Fruit fly (Drosophila melanogaster) ovary, adult (tissue): ENCODE results near the gene bru1.
A peak's percentile ranks its signal among the peaks of the same experiment; 100 is the strongest.

Experiments
- CG17801 ChIP-seq: fragments of 200-800 bp; optimal IDR thresholded peaks from 2 replicates; lab custom pipeline; 2019; ENCODE audit warnings: missing biosample characterization, mild to moderate bottlenecking, missing genetic modification characterization, moderate library complexity; ENCODE audit not compliant: partially characterized antibody

The bru1 gene

DNA sequence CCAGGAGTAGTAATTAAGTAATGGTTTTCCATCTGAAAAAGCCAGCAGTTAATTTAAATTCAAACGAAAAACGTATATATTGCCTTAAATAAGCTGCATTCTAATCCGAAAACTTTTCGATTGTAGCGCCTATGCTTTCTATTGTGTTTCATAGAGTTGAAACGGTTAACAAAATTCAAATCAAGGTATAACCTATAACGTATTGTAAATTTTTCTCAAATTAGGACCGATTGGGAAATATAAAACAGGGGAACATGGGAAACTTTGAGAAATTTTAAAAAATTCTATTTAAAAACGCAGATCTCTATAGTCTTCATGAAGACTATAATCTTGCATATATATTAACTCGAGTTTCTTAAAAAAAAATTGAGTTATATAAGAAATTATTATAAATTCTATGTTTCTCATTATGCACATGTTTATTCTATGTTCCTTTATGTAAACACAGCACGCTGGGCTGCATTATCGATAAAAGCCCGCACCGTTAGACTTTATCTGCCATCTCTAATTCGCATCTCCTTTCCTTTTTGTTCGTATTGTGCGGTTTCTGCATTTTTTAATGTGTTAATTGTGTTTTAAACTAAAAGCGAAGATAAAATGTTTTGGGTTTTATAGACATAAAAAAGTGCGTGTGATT lies at the start of gene bru1:
TSS of gene bru1 (plus strand) at position 512 of the 637 bp plus-strand sequence.
- TF ChIP-seq CG17801 (GFP tag; lab: Kevin White, UChicago), result no peak

DNA sequence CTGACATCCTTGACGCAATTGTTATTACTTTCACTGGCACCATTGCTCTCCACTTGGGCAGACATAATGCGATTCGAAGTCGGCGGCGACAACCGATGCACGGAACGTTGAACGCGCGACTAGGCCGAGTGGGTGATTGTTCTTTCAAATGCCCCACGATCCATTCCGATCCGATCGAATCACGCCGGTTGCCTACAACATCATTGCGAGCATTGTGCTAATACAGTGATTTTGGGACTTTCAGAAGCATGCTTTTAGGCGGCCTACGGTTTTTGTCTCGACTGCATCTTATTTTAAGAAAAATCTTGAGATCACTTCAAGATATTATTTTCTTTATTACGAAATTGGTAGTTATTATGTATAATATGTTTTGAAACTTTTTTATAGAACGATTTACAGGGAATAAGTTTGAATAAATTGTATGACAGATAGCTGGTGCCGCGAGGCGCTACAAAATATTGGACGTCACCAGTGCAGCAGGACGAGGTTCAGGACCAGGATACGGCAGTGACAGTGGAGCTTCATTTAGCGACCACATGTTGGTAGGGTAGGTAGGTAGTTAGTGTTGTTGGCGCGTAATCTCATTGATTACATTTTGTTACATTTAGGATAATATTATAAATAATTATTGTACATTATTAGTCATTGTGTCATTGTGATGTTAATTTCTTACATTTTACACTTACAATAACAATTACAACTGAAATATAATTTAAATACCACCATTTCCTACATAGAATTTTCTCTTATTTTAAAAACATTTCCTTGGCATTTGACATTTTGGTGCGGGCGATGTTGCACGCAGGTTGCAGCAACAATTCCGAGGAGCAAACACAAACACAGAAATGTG lies 41.3 kb upstream of the bru1 start, which contains the start of gene rho-6:
TSS of gene rho-6 (minus strand) at position 137 of the 850 bp plus-strand sequence.
- TF ChIP-seq CG17801 (GFP tag; lab: Kevin White, UChicago), result no peak

DNA sequence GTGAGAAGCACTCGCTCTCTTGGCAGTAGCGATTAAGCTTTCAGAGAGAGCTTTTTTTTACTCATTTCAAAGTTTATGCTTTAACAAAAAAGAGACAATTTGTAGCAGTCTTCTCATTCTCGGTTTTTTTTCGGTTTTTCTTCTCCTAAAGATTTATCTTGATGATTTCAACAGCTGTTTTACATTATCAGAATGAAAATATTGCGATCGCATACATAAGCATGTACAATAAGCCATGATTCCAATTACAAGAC lies 40.8 kb upstream of the bru1 start:
- no peak for TF ChIP-seq CG17801 (GFP tag; lab: Kevin White, UChicago)

DNA sequence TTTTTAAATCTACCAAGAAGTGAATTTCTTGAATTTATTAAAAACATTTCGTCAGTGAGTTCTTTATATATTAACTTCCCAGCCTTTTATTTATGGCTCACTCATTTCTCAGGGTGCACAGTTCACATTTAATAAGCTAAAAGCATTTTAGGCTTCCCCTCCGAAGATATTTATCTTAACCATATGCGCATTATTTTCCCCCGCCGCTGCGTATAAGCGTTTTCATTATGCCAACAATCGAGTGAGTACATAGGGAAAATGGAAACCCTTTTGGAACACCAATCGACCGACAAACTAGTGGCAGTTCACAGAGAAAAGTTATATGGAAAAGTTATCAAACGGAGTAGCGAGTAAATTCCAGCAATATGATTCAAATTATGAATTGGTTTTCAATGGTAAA lies 37.1 kb upstream of the bru1 start, which contains the start of gene Gr33a:
TSS of gene Gr33a (plus strand) at position 301 of the 400 bp plus-strand sequence.
- no peak for TF ChIP-seq CG17801 (GFP tag; lab: Kevin White, UChicago)

DNA sequence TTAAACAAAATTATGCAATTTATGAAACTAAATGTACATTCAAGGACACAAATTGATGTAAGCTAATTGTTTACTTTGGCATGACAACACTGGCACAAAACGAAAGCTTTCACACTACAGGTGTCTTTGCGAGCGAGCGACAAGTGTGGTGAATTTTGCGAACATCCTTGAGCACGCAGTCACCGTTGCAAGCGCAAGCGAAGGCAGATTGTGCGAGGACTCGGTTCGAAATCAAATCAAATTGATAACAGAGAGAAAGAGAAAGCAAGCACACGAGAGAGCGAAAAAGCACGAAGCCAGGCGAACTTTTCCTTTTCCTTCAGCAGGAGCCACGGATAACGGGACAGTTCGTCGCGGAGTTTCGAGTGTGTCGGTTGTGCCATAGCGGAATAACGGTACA lies 32.4 kb upstream of the bru1 start, which contains the start of gene CG31760:
TSS of gene CG31760 (plus strand) at position 342 of the 400 bp plus-strand sequence.
- no peak for TF ChIP-seq CG17801 (GFP tag; lab: Kevin White, UChicago)

DNA sequence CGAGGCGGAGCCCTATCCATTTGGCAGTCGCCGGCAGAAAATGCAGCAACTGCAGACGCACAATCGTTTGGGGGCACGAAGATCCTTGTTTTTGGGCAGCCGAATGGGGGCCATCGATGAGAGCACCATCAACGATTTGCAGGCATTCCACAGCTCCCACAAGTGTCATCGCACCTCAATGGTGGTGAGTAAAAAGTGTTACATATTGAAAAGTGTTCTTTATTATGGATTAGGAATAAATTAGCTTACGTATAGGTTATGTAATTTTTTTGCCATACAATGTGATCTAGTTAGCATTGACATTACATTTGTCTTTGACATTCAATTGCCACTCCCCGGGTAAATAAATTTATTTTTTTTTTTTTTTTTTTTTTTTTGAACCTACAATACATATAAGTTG lies 13.3 kb upstream of the bru1 start, which contains the start of gene CG31861:
TSS of gene CG31861 (plus strand) at position 301 of the 400 bp plus-strand sequence.
- TF ChIP-seq CG17801 (GFP tag; lab: Kevin White, UChicago), result no peak

DNA sequence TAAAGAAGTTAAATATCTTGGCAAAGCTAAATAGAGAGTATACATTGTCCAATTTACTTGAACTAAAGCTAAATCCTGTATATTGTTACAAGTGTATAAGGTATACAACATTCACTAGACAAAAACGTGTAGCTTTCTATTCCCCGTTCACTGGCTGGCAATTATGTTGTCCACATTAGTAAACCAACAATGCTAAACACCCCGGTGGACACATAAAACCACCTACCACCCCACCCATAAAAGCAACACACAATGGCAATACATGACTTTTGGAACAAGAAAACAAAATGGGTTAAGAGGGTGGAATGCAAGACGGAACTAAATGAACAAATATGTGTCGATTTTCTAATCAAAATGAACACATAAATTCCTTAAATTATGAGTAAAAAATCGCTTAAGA lies 10.9 kb upstream of the bru1 start, which contains the start of gene ZnT33D:
TSS of gene ZnT33D (plus strand) at position 301 of the 400 bp plus-strand sequence.
- TF ChIP-seq CG17801 (GFP tag; lab: Kevin White, UChicago), result no peak

DNA sequence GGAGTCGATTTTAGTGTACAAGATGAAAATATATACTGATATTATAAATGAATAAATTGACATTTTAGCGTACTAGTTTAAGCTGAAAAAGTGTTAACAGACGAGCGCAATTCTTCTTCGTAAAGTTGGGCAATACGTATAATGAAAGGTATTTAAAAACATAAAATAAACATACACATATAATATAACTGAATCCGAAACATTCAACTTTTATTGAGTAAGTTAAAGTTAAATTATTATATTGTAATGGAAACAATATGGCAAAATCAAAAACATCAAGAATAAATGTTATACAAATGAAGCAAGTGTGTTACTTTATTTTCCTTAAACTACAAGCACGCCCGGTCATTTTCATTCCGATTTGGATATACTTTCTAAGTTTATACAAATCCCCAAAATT lies 4.6 kb upstream of the bru1 start, which contains the start of gene CG17217:
TSS of gene CG17217 (plus strand) at position 301 of the 400 bp plus-strand sequence.
- no peak for TF ChIP-seq CG17801 (GFP tag; lab: Kevin White, UChicago)

DNA sequence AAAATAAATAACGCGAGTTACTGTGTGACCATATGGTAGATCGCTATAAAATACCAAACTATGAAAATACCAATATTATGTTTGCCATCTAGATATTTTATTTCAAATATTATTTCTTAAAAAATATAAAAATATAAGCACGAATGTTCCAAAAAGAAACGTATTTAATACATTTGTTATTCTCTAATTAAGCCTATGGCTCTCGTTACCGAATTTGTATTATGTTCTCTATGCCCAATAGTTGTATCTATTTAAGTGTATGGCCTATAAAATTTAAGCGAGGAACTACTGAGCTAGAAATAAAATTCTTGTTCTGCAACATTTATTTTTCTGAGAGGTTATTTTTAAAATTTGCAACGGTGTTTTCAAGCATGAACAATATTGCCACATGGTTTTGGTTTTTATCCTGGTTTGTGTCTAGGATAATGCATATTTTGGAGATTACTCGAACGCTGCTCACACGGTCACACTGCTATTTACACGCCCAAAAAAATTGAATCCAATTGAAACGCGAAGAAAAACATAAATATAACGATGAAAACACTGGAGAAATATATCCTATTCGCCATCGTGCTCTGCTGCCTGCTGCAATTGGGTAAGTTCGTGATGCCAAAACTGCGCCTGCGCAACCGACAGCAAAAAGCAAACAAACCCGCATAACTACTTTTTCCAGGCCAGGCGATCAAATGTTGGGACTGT lies 2.1 kb upstream of the bru1 start, which contains the start of the genes CG6583 and crok:
TSS of gene CG6583 (minus strand) at position 51 of the 699 bp plus-strand sequence.
TSS of gene crok (plus strand) at position 446 of the 699 bp plus-strand sequence.
- no peak for TF ChIP-seq CG17801 (GFP tag; lab: Kevin White, UChicago)

DNA sequence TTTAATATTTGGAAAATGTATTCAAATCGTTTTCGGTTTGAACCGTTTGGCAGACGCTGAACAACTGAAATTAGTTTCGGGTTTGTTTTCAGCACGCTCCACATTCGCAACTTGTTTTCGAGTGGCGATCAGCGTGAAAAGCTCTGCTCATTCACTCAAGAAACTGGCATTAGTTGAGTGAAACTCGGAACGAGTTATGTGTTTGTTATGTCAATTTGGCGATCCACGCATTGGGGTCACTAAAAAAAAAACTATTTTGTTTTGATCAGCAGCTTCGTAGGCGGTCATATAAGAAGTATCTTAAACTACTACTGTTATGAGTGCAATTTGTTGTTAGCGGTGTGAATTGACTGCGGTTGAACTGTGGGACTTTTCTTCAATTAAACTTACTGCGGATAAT lies 2.8 kb downstream of the bru1 start, which contains the start of gene atilla:
TSS of gene atilla (minus strand) at position 266 of the 400 bp plus-strand sequence.
- TF ChIP-seq CG17801 (GFP tag; lab: Kevin White, UChicago), result no peak

DNA sequence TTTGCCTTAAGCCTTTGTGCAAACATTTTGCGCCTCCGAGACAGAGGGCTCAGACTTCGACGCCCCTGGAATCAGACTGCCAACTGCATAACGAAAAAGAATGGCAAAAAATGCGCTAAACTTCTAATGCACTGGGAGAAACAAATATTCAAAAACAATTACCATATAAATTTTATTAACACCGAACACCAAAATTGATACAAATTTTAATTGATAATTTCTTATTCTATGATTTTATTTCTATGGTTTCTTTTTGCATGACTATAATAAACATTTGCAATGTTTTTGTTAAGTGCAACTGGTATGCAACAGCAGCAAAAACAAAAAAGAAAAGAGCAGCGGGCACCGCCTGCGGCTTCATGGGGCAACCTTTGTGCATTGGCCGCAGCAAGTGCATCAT lies 18.2 kb downstream of the bru1 start:
- TF ChIP-seq CG17801 (GFP tag; lab: Kevin White, UChicago), result no peak

DNA sequence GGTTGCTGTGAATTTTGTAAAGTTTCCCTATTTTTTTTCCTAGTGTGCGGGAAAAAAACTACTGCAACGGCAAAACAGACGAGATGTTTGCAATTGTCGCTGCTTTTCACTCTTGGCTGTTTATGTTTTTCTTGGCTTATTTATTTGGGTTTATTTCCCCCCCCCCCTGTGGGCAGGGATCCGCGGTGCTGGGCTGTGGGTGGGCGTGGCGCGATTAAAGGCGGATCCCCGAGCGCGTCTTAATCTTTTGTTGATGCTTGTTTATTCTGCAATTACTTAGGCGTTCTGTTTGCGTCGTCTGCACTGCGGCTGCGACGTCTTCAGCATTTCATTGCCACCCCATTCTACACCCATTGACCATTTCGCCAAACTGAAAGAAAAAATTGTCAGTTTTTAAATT lies 20.1 kb downstream of the bru1 start:
- TF ChIP-seq CG17801 (GFP tag; lab: Kevin White, UChicago), result no peak

DNA sequence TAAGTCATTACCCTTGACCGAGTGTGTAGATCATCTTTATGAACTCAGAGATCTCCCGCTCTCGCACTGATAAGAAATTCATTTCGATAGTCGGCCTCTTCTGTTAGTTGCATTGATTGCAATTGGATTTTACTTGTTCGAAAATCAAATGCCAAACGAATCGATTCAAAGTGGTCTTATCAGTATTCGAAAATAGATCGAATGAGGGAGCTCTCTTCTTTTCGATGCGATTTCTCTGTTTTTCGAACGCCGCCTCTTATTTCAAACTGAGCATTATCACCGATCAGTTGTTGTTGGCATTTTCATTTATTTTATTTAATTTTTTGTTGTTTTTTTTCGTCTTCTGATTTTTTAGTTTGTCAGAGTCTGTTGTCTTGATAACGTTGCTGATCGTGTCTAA lies 26.2 kb downstream of the bru1 start:
- no peak for TF ChIP-seq CG17801 (GFP tag; lab: Kevin White, UChicago)

DNA sequence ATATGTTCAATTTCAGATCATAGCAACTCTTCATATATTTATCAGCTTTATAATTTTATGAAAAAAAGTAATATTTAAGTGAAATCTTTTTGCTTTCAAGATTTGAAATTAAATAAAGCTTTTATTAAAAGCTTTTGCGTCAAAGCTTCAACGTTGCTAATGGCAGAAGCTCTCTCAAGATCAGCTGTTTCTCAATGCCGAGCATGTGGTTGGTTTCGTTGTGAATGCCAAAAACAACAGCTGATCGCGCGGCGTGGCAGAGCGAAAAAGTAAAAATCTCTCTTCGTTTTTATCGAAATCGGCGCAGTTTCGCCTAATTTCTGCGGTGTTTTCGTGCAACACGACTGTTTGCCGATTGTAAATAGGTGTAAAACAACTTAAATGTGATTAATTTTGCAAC lies 32.7 kb downstream of the bru1 start, which contains the start of gene CG31759:
TSS of gene CG31759 (plus strand) at position 161 of the 400 bp plus-strand sequence.
- TF ChIP-seq CG17801 (GFP tag; lab: Kevin White, UChicago), result peak; percentile 16

DNA sequence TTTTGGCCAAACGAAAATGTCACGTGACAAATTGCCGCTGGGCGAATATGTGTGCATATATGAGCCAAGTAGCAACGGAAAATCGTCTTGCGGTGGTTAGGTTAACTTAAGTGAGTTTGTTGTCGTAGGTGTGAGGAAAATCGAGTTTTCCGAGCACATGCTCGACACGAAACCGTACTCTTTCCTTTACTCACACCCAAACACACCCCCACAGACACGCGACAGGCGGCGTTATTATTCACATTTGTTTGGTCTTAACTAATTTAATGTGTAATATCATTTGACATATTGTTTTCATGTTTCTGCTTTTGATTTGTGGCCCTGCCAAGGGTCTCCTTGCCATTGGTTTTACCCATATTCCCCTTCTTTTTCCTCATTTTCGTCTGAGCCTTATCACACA lies 68.0 kb downstream of the bru1 start:
- TF ChIP-seq CG17801 (GFP tag; lab: Kevin White, UChicago), result no peak
